Worm (Caenorhabditis elegans) whole organism, young adult: Measurements from ENCODE around the gene T04B8.5.
A peak's percentile ranks its signal among the peaks of the same experiment; 100 is the strongest.

Experiments
- F49E8.2 ChIP-seq: sonication (generic microtip); optimal IDR thresholded peaks from 3 replicates; lab custom pipeline; 2017; ENCODE audit warnings: missing genetic modification characterization, mild to moderate bottlenecking, missing compliant biosample characterization, antibody characterized with exemption, moderate library complexity; ENCODE audit not compliant: insufficient read depth
- bed-1 ChIP-seq: fragments of 200-800 bp; sonication (Bioruptor generic); IDR thresholded peaks from 2 replicates; pipeline ENCODE4 v1.3.6; 2022; ENCODE audit warnings: missing genetic modification reagents, missing genetic modification characterization, missing compliant biosample characterization
- hrde-1 ChIP-seq: sonication (generic microtip); optimal IDR thresholded peaks from 2 replicates; lab custom pipeline; 2016; ENCODE audit warnings: missing genetic modification characterization, mild to moderate bottlenecking, missing compliant biosample characterization, moderate library complexity, missing genotype, missing genetic modification reagents, borderline replicate concordance
- pha-4 ChIP-seq: fragments of 150-350 bp; sonication (generic microtip); optimal IDR thresholded peaks from 2 replicates; lab custom pipeline; 2014; ENCODE audit warnings: missing biosample characterization, missing genetic modification reagents, missing genetic modification characterization
- rec-8 ChIP-seq, 2 experiments: sonication (generic microtip); optimal IDR thresholded peaks; 2 replicates each; lab custom pipeline; 2016; ENCODE audit warnings: mild to moderate bottlenecking in 2 of 2, missing genetic modification characterization in 2 of 2, missing genetic modification reagents in 2 of 2, missing genotype in 2 of 2, missing biosample characterization in 1 of 2, missing compliant biosample characterization in 1 of 2, moderate library complexity in 1 of 2
- unc-62 ChIP-seq: fragments of 150-350 bp; optimal IDR thresholded peaks from 2 replicates; lab custom pipeline; 2014; ENCODE audit warnings: missing biosample characterization, missing genetic modification reagents, missing genetic modification characterization
- ztf-28 ChIP-seq: fragments of 200-800 bp; sonication (Bioruptor generic); IDR thresholded peaks from 2 replicates; pipeline ENCODE4 v1.3.6; 2022; ENCODE audit warnings: missing genetic modification reagents, missing genetic modification characterization, missing compliant biosample characterization

DNA sequence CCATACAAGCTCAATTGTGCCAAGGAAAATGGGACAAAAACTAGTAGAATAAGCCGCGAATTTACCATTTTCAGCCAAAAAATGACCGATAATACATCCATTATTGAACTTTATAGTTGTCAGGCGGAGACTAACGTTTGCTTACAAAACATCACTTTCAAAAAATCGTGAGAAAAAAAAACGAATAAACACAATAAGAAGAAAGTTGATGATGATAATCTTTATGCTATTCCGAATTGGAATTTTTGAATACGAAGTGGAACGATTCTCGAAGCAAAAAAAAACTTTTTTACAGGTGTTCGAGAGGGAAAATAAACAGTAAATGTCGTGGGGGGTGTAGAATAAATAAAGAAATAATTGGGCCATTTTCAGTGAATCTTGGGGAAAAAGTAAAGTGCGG lies 46.7 kb downstream of the T04B8.5 start, which contains the start of gene W08F4.7:
- no peak for TF ChIP-seq ztf-28 (GFP tag; lab: Robert Waterston, UW)
- no peak for TF ChIP-seq bed-1
- TF ChIP-seq unc-62 (GFP tag; lab: Kevin White, UChicago): no peak
- TF ChIP-seq hrde-1 (tag; lab: Kevin White, UChicago): peak; percentile 42
- no peak for TF ChIP-seq pha-4 (tag; lab: Kevin White, UChicago)
- no peak for TF ChIP-seq F49E8.2 (tag; lab: Kevin White, UChicago)
- TF ChIP-seq rec-8 (tag; optimal IDR thresholded peaks at IDR 0.05; lab: Kevin White, UChicago): no peak
